Fruit fly (Drosophila melanogaster): ENCODE data around the gene Pgk.

dm6 chr2L:2751085-2751710 lies 1.7 kb downstream of the Pgk start:
- no peak for TF ChIP-seq Sox14 (GFP tag; optimal IDR thresholded peaks at IDR 0.05)
- TF ChIP-seq Gug (GFP tag; IDR thresholded peaks at IDR 0.05): no peak
- no peak for TF ChIP-seq Smox (GFP tag; optimal IDR thresholded peaks at IDR 0.05)
- TF ChIP-seq CG31627 (GFP tag; optimal IDR thresholded peaks at IDR 0.05): no peak
- no peak for TF ChIP-seq dsx (GFP tag; optimal IDR thresholded peaks at IDR 0.05; ENCODE audit: poor library complexity, severe bottlenecking)
- no peak for TF ChIP-seq CG8319 (GFP tag; optimal IDR thresholded peaks at IDR 0.05)
- no peak for TF ChIP-seq CG11902 (GFP tag; optimal IDR thresholded peaks at IDR 0.05)
- no peak for TF ChIP-seq CG11762 (GFP tag; optimal IDR thresholded peaks at IDR 0.05; ENCODE audit: insufficient read depth)

Measured in whole organism, prepupa.